Worm (Caenorhabditis elegans) whole organism, L1 larva: ENCODE data around the gene nhr-1.
A peak's percentile ranks its signal among the peaks of the same experiment; 100 is the strongest.

ENCODE experiments used
- C04F5.9 ChIP-seq: sonication (generic microtip); optimal IDR thresholded peaks from 2 replicates; lab custom pipeline; 2016; ENCODE audit warnings: missing genetic modification characterization, missing compliant biosample characterization
- F16B12.6 ChIP-seq: fragments of 150-350 bp; optimal IDR thresholded peaks from 2 replicates; lab custom pipeline; 2014; ENCODE audit warnings: missing biosample characterization, missing genetic modification characterization
- aha-1 ChIP-seq: fragments of 150-350 bp; optimal IDR thresholded peaks from 2 replicates; lab custom pipeline; 2014; ENCODE audit warnings: missing biosample characterization, missing genetic modification characterization
- ama-1 ChIP-seq: fragments of 150-350 bp; optimal IDR thresholded peaks from 2 replicates; lab custom pipeline; 2014
- ceh-82 ChIP-seq, 3 experiments: fragments of 150-350 bp in 1 of 3; sonication (generic microtip) in 2 of 3; optimal IDR thresholded peaks; 2 replicates each; lab custom pipeline; 2014 to 2017; ENCODE audit warnings: missing biosample characterization in 3 of 3, missing genetic modification characterization in 3 of 3
- ceh-90 ChIP-seq: sonication (generic microtip); optimal IDR thresholded peaks from 2 replicates; lab custom pipeline; 2016; ENCODE audit warnings: missing genetic modification characterization, missing compliant biosample characterization
- ces-1 ChIP-seq: fragments of 150-350 bp; optimal IDR thresholded peaks from 2 replicates; lab custom pipeline; 2014; ENCODE audit warnings: missing biosample characterization, missing genetic modification reagents, missing genetic modification characterization
- dsc-1 ChIP-seq: sonication (generic microtip); optimal IDR thresholded peaks from 2 replicates; lab custom pipeline; 2016; ENCODE audit warnings: mild to moderate bottlenecking, missing genetic modification characterization, missing compliant biosample characterization
- efl-1 ChIP-seq, 4 experiments: fragments of 150-350 bp; optimal IDR thresholded peaks in 3 of 4; peaks in 1 of 4; 1 replicate in 1 of 4; 2 replicates in 3 of 4; lab custom pipeline; 2014; ENCODE audit warnings: missing biosample characterization in 2 of 4, missing genetic modification characterization in 2 of 4, missing genetic modification reagents in 2 of 4
- efl-3 ChIP-seq: fragments of 200-800 bp; sonication (Bioruptor generic); optimal IDR thresholded peaks from 2 replicates; lab custom pipeline; 2018; ENCODE audit warnings: mild to moderate bottlenecking, missing genetic modification characterization, missing compliant biosample characterization
- egl-13 ChIP-seq: sonication (generic microtip); optimal IDR thresholded peaks from 2 replicates; lab custom pipeline; 2016; ENCODE audit warnings: missing genotype, missing genetic modification reagents, missing genetic modification characterization, missing compliant biosample characterization
- elt-3 ChIP-seq, 6 experiments: fragments of 150-350 bp in 1 of 6; sonication (generic microtip); optimal IDR thresholded peaks; 2 replicates each; lab custom pipeline; 2017 to 2018; ENCODE audit warnings: missing biosample characterization in 6 of 6, missing genetic modification characterization in 6 of 6, inconsistent platforms in 1 of 6
- ets-5 ChIP-seq: fragments of 200-800 bp; sonication (Bioruptor generic); IDR thresholded peaks from 2 replicates; pipeline ENCODE4 v1.3.6; 2022; ENCODE audit warnings: missing genetic modification characterization, missing compliant biosample characterization
- fkh-10 ChIP-seq: sonication (generic microtip); optimal IDR thresholded peaks from 2 replicates; lab custom pipeline; 2017; ENCODE audit warnings: missing biosample characterization, missing genetic modification reagents, missing genetic modification characterization
- fkh-8 ChIP-seq: sonication (generic microtip); optimal IDR thresholded peaks from 2 replicates; lab custom pipeline; 2016; ENCODE audit warnings: mild to moderate bottlenecking, missing genetic modification characterization, missing compliant biosample characterization
- hlh-17 ChIP-seq: fragments of 200-800 bp; sonication (Bioruptor generic); optimal IDR thresholded peaks from 2 replicates; lab custom pipeline; 2018; ENCODE audit warnings: missing genetic modification characterization, mild to moderate bottlenecking, missing compliant biosample characterization, moderate library complexity, borderline replicate concordance
- hlh-4 ChIP-seq: sonication (generic microtip); optimal IDR thresholded peaks from 2 replicates; lab custom pipeline; 2016; ENCODE audit warnings: mild to moderate bottlenecking, missing genetic modification characterization, missing compliant biosample characterization
- irx-1 ChIP-seq: sonication (generic microtip); optimal IDR thresholded peaks from 2 replicates; lab custom pipeline; 2016; ENCODE audit warnings: missing genetic modification characterization, missing compliant biosample characterization
- isw-1 ChIP-seq: fragments of 200-800 bp; sonication (Bioruptor generic); IDR thresholded peaks from 2 replicates; pipeline ENCODE4 v1.3.6; 2022; ENCODE audit warnings: missing genetic modification characterization, missing compliant biosample characterization
- jun-1 ChIP-seq: fragments of 150-350 bp; optimal IDR thresholded peaks from 2 replicates; lab custom pipeline; 2014; ENCODE audit warnings: missing biosample characterization, missing genetic modification reagents, missing genetic modification characterization
- lin-13 ChIP-seq: fragments of 150-350 bp; optimal IDR thresholded peaks from 2 replicates; lab custom pipeline; 2014; ENCODE audit warnings: missing biosample characterization, missing genetic modification reagents, missing genetic modification characterization
- lin-14 ChIP-seq: fragments of 200-800 bp; sonication (Bioruptor generic); optimal IDR thresholded peaks from 2 replicates; lab custom pipeline; 2018; ENCODE audit warnings: mild to moderate bottlenecking, missing genetic modification characterization, moderate library complexity, missing compliant biosample characterization
- lin-39 ChIP-seq: fragments of 150-350 bp; optimal IDR thresholded peaks from 2 replicates; lab custom pipeline; 2014; ENCODE audit warnings: missing biosample characterization, missing genetic modification reagents, missing genetic modification characterization
- mab-9 ChIP-seq: fragments of 200-800 bp; sonication (Bioruptor generic); IDR thresholded peaks from 2 replicates; pipeline ENCODE4 v1.3.6; 2022; ENCODE audit warnings: missing genetic modification reagents, missing genetic modification characterization, missing compliant biosample characterization
- nhr-11 ChIP-seq: fragments of 150-350 bp; optimal IDR thresholded peaks from 2 replicates; lab custom pipeline; 2014; ENCODE audit warnings: missing biosample characterization, missing genetic modification characterization
- nhr-12 ChIP-seq: sonication (generic microtip); optimal IDR thresholded peaks from 2 replicates; lab custom pipeline; 2017; ENCODE audit warnings: missing biosample characterization, missing genetic modification characterization
- nhr-19 ChIP-seq: fragments of 200-800 bp; sonication (Bioruptor generic); conservative IDR thresholded peaks from 2 replicates; pipeline ENCODE4 v1.3.6; 2022; ENCODE audit warnings: missing genetic modification characterization, missing compliant biosample characterization
- nhr-20 ChIP-seq: sonication (generic microtip); optimal IDR thresholded peaks from 2 replicates; lab custom pipeline; 2016; ENCODE audit warnings: mild to moderate bottlenecking, missing genetic modification characterization, missing compliant biosample characterization
- nhr-237 ChIP-seq: fragments of 150-350 bp; optimal IDR thresholded peaks from 2 replicates; lab custom pipeline; 2014; ENCODE audit warnings: missing biosample characterization, missing genetic modification characterization
- nhr-28 ChIP-seq: fragments of 150-350 bp; optimal IDR thresholded peaks from 2 replicates; lab custom pipeline; 2014; ENCODE audit warnings: missing biosample characterization, missing genetic modification characterization
- nhr-47 ChIP-seq: sonication (generic microtip); optimal IDR thresholded peaks from 2 replicates; lab custom pipeline; 2016; ENCODE audit warnings: mild to moderate bottlenecking, missing genetic modification characterization, moderate library complexity, missing compliant biosample characterization
- nhr-71 ChIP-seq: sonication (generic microtip); optimal IDR thresholded peaks from 2 replicates; lab custom pipeline; 2016; ENCODE audit warnings: mild to moderate bottlenecking, missing genetic modification characterization, moderate library complexity, missing compliant biosample characterization
- nhr-76 ChIP-seq: sonication (generic microtip); optimal IDR thresholded peaks from 2 replicates; lab custom pipeline; 2017; ENCODE audit warnings: missing biosample characterization, missing genetic modification characterization
- nhr-77 ChIP-seq: fragments of 150-350 bp; optimal IDR thresholded peaks from 2 replicates; lab custom pipeline; 2014; ENCODE audit warnings: missing biosample characterization, missing genetic modification characterization
- nhr-84 ChIP-seq: sonication (generic microtip); optimal IDR thresholded peaks from 2 replicates; lab custom pipeline; 2017; ENCODE audit warnings: missing biosample characterization, missing genetic modification characterization
- pag-3 ChIP-seq: sonication (generic microtip); optimal IDR thresholded peaks from 2 replicates; lab custom pipeline; 2017; ENCODE audit warnings: missing genetic modification characterization, mild to moderate bottlenecking, missing compliant biosample characterization, antibody characterized with exemption, borderline replicate concordance; ENCODE audit not compliant: insufficient read depth
- pax-3 ChIP-seq: fragments of 200-800 bp; sonication (Bioruptor generic); optimal IDR thresholded peaks from 2 replicates; lab custom pipeline; 2018; ENCODE audit warnings: mild to moderate bottlenecking, missing genetic modification characterization, moderate library complexity, missing compliant biosample characterization
- pqm-1 ChIP-seq: sonication (generic microtip); optimal IDR thresholded peaks from 3 replicates; lab custom pipeline; 2017; ENCODE audit warnings: missing biosample characterization, missing genetic modification characterization
- rnt-1 ChIP-seq: sonication (generic microtip); optimal IDR thresholded peaks from 2 replicates; lab custom pipeline; 2016; ENCODE audit warnings: mild to moderate bottlenecking, missing genetic modification characterization, moderate library complexity, missing compliant biosample characterization
- skn-1 ChIP-seq: fragments of 150-350 bp; optimal IDR thresholded peaks from 2 replicates; lab custom pipeline; 2014; ENCODE audit warnings: missing biosample characterization, missing genetic modification characterization
- snu-23 ChIP-seq: sonication (generic microtip); optimal IDR thresholded peaks from 2 replicates; lab custom pipeline; 2016; ENCODE audit warnings: missing genetic modification characterization, missing compliant biosample characterization
- sox-4 ChIP-seq: sonication (generic microtip); optimal IDR thresholded peaks from 2 replicates; lab custom pipeline; 2016; ENCODE audit warnings: missing genetic modification characterization, missing compliant biosample characterization
- sup-37 ChIP-seq: fragments of 200-800 bp; sonication (Bioruptor generic); optimal IDR thresholded peaks from 2 replicates; lab custom pipeline; 2018; ENCODE audit warnings: mild to moderate bottlenecking, missing genetic modification characterization, missing compliant biosample characterization
- swsn-7 ChIP-seq: sonication (generic microtip); optimal IDR thresholded peaks from 2 replicates; lab custom pipeline; 2016; ENCODE audit warnings: missing genetic modification characterization, missing compliant biosample characterization
- tbx-2 ChIP-seq: sonication (generic microtip); optimal IDR thresholded peaks from 2 replicates; lab custom pipeline; 2016; ENCODE audit warnings: missing genetic modification characterization, missing compliant biosample characterization
- unc-130 ChIP-seq: fragments of 150-350 bp; optimal IDR thresholded peaks from 2 replicates; lab custom pipeline; 2017; ENCODE audit warnings: missing biosample characterization, missing genetic modification characterization, inconsistent platforms
- unc-30 ChIP-seq: sonication (generic microtip); optimal IDR thresholded peaks from 2 replicates; lab custom pipeline; 2017; ENCODE audit warnings: missing biosample characterization, missing genetic modification characterization
- unc-62 ChIP-seq: fragments of 150-350 bp; optimal IDR thresholded peaks from 2 replicates; lab custom pipeline; 2014; ENCODE audit warnings: missing biosample characterization, missing genetic modification reagents, missing genetic modification characterization
- unc-98 ChIP-seq: fragments of 200-800 bp; sonication (Bioruptor generic); IDR thresholded peaks from 2 replicates; pipeline ENCODE4 v1.3.6; 2022; ENCODE audit warnings: missing genetic modification characterization, missing compliant biosample characterization
- zag-1 ChIP-seq: fragments of 150-350 bp; optimal IDR thresholded peaks from 2 replicates; lab custom pipeline; 2014; ENCODE audit warnings: missing biosample characterization, missing genetic modification characterization
- ztf-11 ChIP-seq, 2 experiments: sonication (generic microtip); optimal IDR thresholded peaks; 2 replicates each; lab custom pipeline; 2016 to 2017; ENCODE audit warnings: missing genetic modification characterization in 2 of 2, missing biosample characterization in 1 of 2, missing compliant biosample characterization in 1 of 2
- ztf-4 ChIP-seq: fragments of 150-350 bp; optimal IDR thresholded peaks from 2 replicates; lab custom pipeline; 2014; ENCODE audit warnings: missing biosample characterization, missing genetic modification characterization

The nhr-1 gene

ce11 chrX:17505547-17506181 is 8.2 kb upstream of the nhr-1 start:
- TF ChIP-seq dsc-1: peak; percentile 87
- peak; percentile 1 for TF ChIP-seq nhr-28 (tag; lab: Kevin White, UChicago)
- TF ChIP-seq ceh-82 (tag; optimal IDR thresholded peaks at IDR 0.05; lab: Kevin White, UChicago): peak; percentile 73 to 76 (median 74)
- TF ChIP-seq efl-1 (optimal IDR thresholded peaks at IDR 0.05; lab: Kevin White, UChicago): peak; percentile 60 to 72
- no peak for TF ChIP-seq efl-1 (GFP tag; optimal IDR thresholded peaks at IDR 0.05 in 1 of 2; lab: Kevin White, UChicago)
- peak; percentile 88 for TF ChIP-seq nhr-237 (tag; lab: Kevin White, UChicago)
- no peak for TF ChIP-seq ztf-11 (tag; optimal IDR thresholded peaks at IDR 0.05; lab: Kevin White, UChicago)
- TF ChIP-seq zag-1 (tag; lab: Kevin White, UChicago): peak; percentile 59
- TF ChIP-seq unc-98: peak; percentile 56; the same call in 1 of the 2 replicates
- peak; percentile 63 for TF ChIP-seq pag-3
- peak; percentile 79 for TF ChIP-seq sup-37 (GFP tag; lab: Kevin White, UChicago)
- TF ChIP-seq tbx-2 (tag; lab: Kevin White, UChicago): peak; percentile 93
- TF ChIP-seq unc-30 (tag; lab: Kevin White, UChicago): no peak
- no peak for TF ChIP-seq aha-1 (tag; lab: Kevin White, UChicago)
- TF ChIP-seq ama-1: no peak
- no peak for TF ChIP-seq nhr-76 (tag; lab: Kevin White, UChicago)
- 0 out of 2 replicates have a peak, but pooled peaks have one; percentile 16 for TF ChIP-seq mab-9
- TF ChIP-seq nhr-19: peak; percentile 93
- TF ChIP-seq nhr-71 (tag; lab: Kevin White, UChicago): peak; percentile 99
- peak; percentile 38 for TF ChIP-seq unc-130 (tag; lab: Kevin White, UChicago)
- no peak for TF ChIP-seq nhr-84 (tag; lab: Kevin White, UChicago)
- TF ChIP-seq C04F5.9 (tag; lab: Kevin White, UChicago): peak; percentile 34
- peak; percentile 70 for TF ChIP-seq fkh-8 (tag; lab: Kevin White, UChicago)
- TF ChIP-seq pax-3: peak; percentile 49
- TF ChIP-seq hlh-4 (tag; lab: Kevin White, UChicago): no peak
- TF ChIP-seq snu-23 (GFP tag; lab: Kevin White, UChicago): peak; percentile 95
- TF ChIP-seq nhr-11 (tag; lab: Kevin White, UChicago): peak; percentile 56
- TF ChIP-seq nhr-12 (tag; lab: Kevin White, UChicago): no peak
- TF ChIP-seq F16B12.6 (tag; lab: Kevin White, UChicago): no peak
- TF ChIP-seq unc-62 (GFP tag; lab: Kevin White, UChicago): no peak
- TF ChIP-seq nhr-77 (tag; lab: Kevin White, UChicago): peak; percentile 95
- peak; percentile 94 for TF ChIP-seq egl-13 (tag; lab: Kevin White, UChicago)
- TF ChIP-seq nhr-47 (tag; lab: Kevin White, UChicago): peak; percentile 92
- TF ChIP-seq ces-1 (GFP tag; lab: Kevin White, UChicago): no peak
- TF ChIP-seq lin-13: peak; percentile 60
- TF ChIP-seq swsn-7 (tag; lab: Kevin White, UChicago): peak; percentile 94
- peak; percentile 91 for TF ChIP-seq rnt-1 (tag; lab: Kevin White, UChicago)
- TF ChIP-seq skn-1 (tag; lab: Kevin White, UChicago): peak; percentile 74
- TF ChIP-seq ceh-90 (tag; lab: Kevin White, UChicago): no peak
- no peak for TF ChIP-seq efl-3 (GFP tag; lab: Kevin White, UChicago)
- TF ChIP-seq hlh-17: no peak
- TF ChIP-seq ztf-4 (tag; lab: Kevin White, UChicago): peak; percentile 79
- no peak for TF ChIP-seq jun-1 (tag; lab: Kevin White, UChicago)
- TF ChIP-seq sox-4: peak; percentile 47
- no peak for TF ChIP-seq pqm-1
- TF ChIP-seq irx-1: peak; percentile 69
- peak; percentile 99 for TF ChIP-seq nhr-20 (tag; lab: Kevin White, UChicago)
- TF ChIP-seq lin-14: peak; percentile 100
- TF ChIP-seq elt-3 (tag; optimal IDR thresholded peaks at IDR 0.05; lab: Kevin White, UChicago): peak in 1 of 6 experiments; percentile 48
- peak; percentile 63 for TF ChIP-seq isw-1 (GFP tag; lab: Robert Waterston, UW)
- peak; percentile 67 for TF ChIP-seq lin-39 (tag; lab: Kevin White, UChicago)
- peak; percentile 51 for TF ChIP-seq fkh-10 (GFP tag; lab: Kevin White, UChicago)
- TF ChIP-seq ets-5 (GFP tag; lab: Robert Waterston, UW): no peak
